Fruit fly (Drosophila melanogaster): ENCODE results near the gene Ptp61F.
A peak's percentile ranks its signal among the peaks of the same experiment; 100 is the strongest.

Gene Ptp61F

dm6 chr3L:1323136-1323535 lies 151.9 kb downstream of the Ptp61F start (continued):
- TF ChIP-seq Tbp (GFP tag; optimal IDR thresholded peaks at IDR 0.05) (no peak), CG10959 (GFP tag; IDR thresholded peaks at IDR 0.05) (peak; percentile 44; the same call in 1 of the 2 replicates), Spps (tag; optimal IDR thresholded peaks at IDR 0.05) (peak; percentile 80), E2f2 (GFP tag; IDR thresholded peaks at IDR 0.05) (peak; percentile 47; the same call in 1 of the 2 replicates), Med (GFP tag) (peak; percentile 81), CG4820 (GFP tag; optimal IDR thresholded peaks at IDR 0.05) (peak; percentile 74), CG2875 (GFP tag; optimal IDR thresholded peaks at IDR 0.05) (peak; percentile 54), Nf-YB (GFP tag; optimal IDR thresholded peaks at IDR 0.05) (peak; percentile 59), CG6654 (GFP tag; optimal IDR thresholded peaks at IDR 0.05) (peak; percentile 37), Stat92E (GFP tag; optimal IDR thresholded peaks at IDR 0.05) (peak in 1 of 3 experiments; percentile 69), tll (GFP tag; optimal IDR thresholded peaks at IDR 0.05) (no peak), CG18619 (GFP tag; optimal IDR thresholded peaks at IDR 0.05) (peak; percentile 5), CG8089 (GFP tag; optimal IDR thresholded peaks at IDR 0.05) (peak; percentile 75), sug (tag; optimal IDR thresholded peaks at IDR 0.05) (no peak), CG6175 (GFP tag; IDR thresholded peaks at IDR 0.05) (no peak), pzg (GFP tag; optimal IDR thresholded peaks at IDR 0.05) (no peak), CoRest (tag; optimal IDR thresholded peaks at IDR 0.05) (peak; percentile 78), br (optimal IDR thresholded peaks at IDR 0.05) (no peak), CG3407 (GFP tag; optimal IDR thresholded peaks at IDR 0.05) (peak; percentile 64), CG11093 (GFP tag; IDR thresholded peaks at IDR 0.05) (0 out of 3 replicates have a peak, but pooled peaks have one; percentile 40), NK7.1 (GFP tag; optimal IDR thresholded peaks at IDR 0.05) (peak; percentile 4), dimm (GFP tag; IDR thresholded peaks at IDR 0.05) (no peak), H15 (GFP tag; IDR thresholded peaks at IDR 0.05) (peak; percentile 66; the same call in 2 of the 3 replicates), cad (GFP tag; optimal IDR thresholded peaks at IDR 0.05) (no peak), HLH3B (GFP tag; IDR thresholded peaks at IDR 0.05) (peak; percentile 60), CG1832 (GFP tag; optimal IDR thresholded peaks at IDR 0.05) (no peak), CG10274 (GFP tag; optimal IDR thresholded peaks at IDR 0.05) (no peak), hkb (optimal IDR thresholded peaks at IDR 0.05) (no peak), hkb (GFP tag; IDR thresholded peaks at IDR 0.05) (peak; percentile 71), Vsx1 (GFP tag; optimal IDR thresholded peaks at IDR 0.05) (peak; percentile 3), ci (GFP tag; IDR thresholded peaks at IDR 0.05) (peak; percentile 70), gce (GFP tag; IDR thresholded peaks at IDR 0.05) (peak; percentile 23; the same call in 1 of the 3 replicates), Hand (GFP tag; optimal IDR thresholded peaks at IDR 0.05) (peak; percentile 21), CG18262 (tag; optimal IDR thresholded peaks at IDR 0.05) (peak; percentile 85), CG11247 (GFP tag; IDR thresholded peaks at IDR 0.05) (no peak), NC2β (GFP tag; optimal IDR thresholded peaks at IDR 0.05) (peak; percentile 70), Gug (GFP tag; IDR thresholded peaks at IDR 0.05) (peak; percentile 37; the same call in 1 of the 4 replicates), vfl (GFP tag; optimal IDR thresholded peaks at IDR 0.05) (no peak), wek (GFP tag; optimal IDR thresholded peaks at IDR 0.05) (no peak), CG17186 (GFP tag; optimal IDR thresholded peaks at IDR 0.05) (peak; percentile 31), Adf1 (GFP tag; IDR thresholded peaks at IDR 0.05) (no peak), Ravus (GFP tag; IDR thresholded peaks at IDR 0.05) (no peak), CG13624 (GFP tag; optimal IDR thresholded peaks at IDR 0.05) (peak; percentile 11), CG31388 (GFP tag; optimal IDR thresholded peaks at IDR 0.05) (peak; percentile 18), lmd (GFP tag; IDR thresholded peaks at IDR 0.05) (peak; percentile 55), Max (GFP tag; optimal IDR thresholded peaks at IDR 0.05) (peak; percentile 2), pita (GFP tag; optimal IDR thresholded peaks at IDR 0.05) (no peak), maf-S (GFP tag; optimal IDR thresholded peaks at IDR 0.05) (no peak), p53 (GFP tag; optimal IDR thresholded peaks at IDR 0.05) (peak; percentile 4), Mad (GFP tag; optimal IDR thresholded peaks at IDR 0.05) (peak; percentile 40), CG17912 (GFP tag; optimal IDR thresholded peaks at IDR 0.05) (no peak), lola (GFP tag; optimal IDR thresholded peaks at IDR 0.05) (peak in 1 of 3 experiments; percentile 93)

Measured in whole organism, embryonic.